Worm (Caenorhabditis elegans): Measurements from ENCODE around the gene F40G9.14.

The F40G9.14 gene

DNA sequence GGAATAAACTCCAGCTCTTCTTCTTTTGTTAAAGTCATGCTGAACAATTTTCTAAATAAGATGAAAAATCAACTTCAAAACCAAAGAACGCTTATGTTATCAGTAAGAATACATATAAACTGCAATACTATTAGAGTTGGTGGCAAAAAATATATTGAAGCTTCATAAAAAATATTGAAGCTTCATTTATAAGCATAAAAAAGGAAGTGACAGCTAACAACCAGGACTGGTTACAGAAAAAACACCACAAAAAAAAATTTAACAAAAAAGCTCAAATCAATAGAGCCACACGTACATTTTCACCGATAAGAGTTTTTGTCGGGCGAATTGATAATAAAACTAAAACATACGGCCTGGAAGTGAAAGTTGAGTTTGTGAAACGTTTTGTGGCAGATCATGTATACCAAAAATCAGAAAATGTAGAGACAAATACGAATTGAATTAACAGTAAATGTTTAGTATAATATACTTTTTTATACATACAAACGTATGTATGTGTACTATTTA lies 30.0 kb downstream of the F40G9.14 start, which contains the start of gene sqst-5:
TSS of gene sqst-5 (minus strand) at position 51 of the 507 bp plus-strand sequence.
- no peak for TF ChIP-seq flh-1 (GFP tag; optimal IDR thresholded peaks at IDR 0.05)
- TF ChIP-seq tbx-8 (GFP tag; optimal IDR thresholded peaks at IDR 0.05): no peak
- no peak for TF ChIP-seq unc-62 (GFP tag; optimal IDR thresholded peaks at IDR 0.05)
- TF ChIP-seq mab-5 (tag; optimal IDR thresholded peaks at IDR 0.05): no peak
- TF ChIP-seq ceh-39 (tag; optimal IDR thresholded peaks at IDR 0.05): no peak
- no peak for TF ChIP-seq nhr-12 (tag; optimal IDR thresholded peaks at IDR 0.05)
- no peak for TF ChIP-seq mep-1 (tag; optimal IDR thresholded peaks at IDR 0.05)

DNA sequence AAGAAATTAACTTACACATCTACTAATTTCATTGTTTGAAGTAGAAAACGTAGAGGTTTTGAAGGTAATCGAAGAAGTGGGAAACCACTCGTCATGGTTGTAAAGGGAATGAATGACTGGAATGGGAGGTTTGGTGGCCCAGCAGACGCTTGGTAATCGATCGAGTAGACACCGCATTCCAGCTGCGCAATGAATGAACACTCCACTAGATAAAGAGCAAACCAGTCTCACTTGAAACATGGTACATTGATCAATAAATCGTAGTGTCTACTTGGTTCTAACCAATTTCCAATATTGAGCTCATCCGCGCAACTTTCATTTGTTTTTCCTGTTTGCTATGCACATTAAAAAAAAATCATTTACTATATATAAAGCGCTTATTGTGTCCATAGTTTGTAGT lies 31.2 kb downstream of the F40G9.14 start, which contains the start of gene fbxb-84:
TSS of gene fbxb-84 (minus strand) at position 101 of the 400 bp plus-strand sequence.
- no peak for TF ChIP-seq elt-1 (tag; optimal IDR thresholded peaks at IDR 0.05; ENCODE audit: borderline replicate concordance, insufficient read depth)
- TF ChIP-seq nhr-237 (tag; optimal IDR thresholded peaks at IDR 0.05): no peak
- TF ChIP-seq ceh-83 (GFP tag; optimal IDR thresholded peaks at IDR 0.05): no peak
- TF ChIP-seq lin-32 (GFP tag; optimal IDR thresholded peaks at IDR 0.05): no peak
- no peak for TF ChIP-seq ceh-43 (GFP tag; optimal IDR thresholded peaks at IDR 0.05)
- TF ChIP-seq elt-3 (tag; optimal IDR thresholded peaks at IDR 0.05): no peak
- no peak for TF ChIP-seq flh-1 (GFP tag; optimal IDR thresholded peaks at IDR 0.05)
- TF ChIP-seq blmp-1 (tag; optimal IDR thresholded peaks at IDR 0.05): no peak
- no peak for TF ChIP-seq ces-1 (GFP tag; optimal IDR thresholded peaks at IDR 0.05)

DNA sequence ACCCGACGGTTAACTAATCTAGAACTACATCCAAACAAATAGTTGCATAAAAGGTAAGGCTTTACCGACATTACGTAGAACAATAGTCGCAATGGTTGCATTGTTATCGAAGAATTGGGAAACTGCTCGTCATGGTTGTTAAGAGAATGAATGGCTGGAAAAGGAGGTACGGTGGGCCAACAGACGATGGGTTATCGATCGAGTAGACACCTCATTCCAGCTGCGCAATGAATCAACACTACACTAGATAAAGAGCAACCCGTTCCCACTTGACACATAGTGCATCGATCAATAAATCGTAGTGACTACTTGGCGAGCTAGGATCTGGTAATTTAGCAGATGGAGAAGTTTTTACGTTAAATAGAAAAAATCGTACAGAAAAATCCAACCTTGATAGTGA lies 32.5 kb downstream of the F40G9.14 start, which contains the start of the genes T17A3.12 and fbxb-83:
TSS of gene T17A3.12 (minus strand) at position 101 of the 400 bp plus-strand sequence.
TSS of gene fbxb-83 (minus strand) at position 134 of the 400 bp plus-strand sequence.
- TF ChIP-seq mls-2 (tag; optimal IDR thresholded peaks at IDR 0.05): no peak
- TF ChIP-seq nhr-12 (tag; optimal IDR thresholded peaks at IDR 0.05): no peak
- no peak for TF ChIP-seq zip-8 (tag; optimal IDR thresholded peaks at IDR 0.05)
- TF ChIP-seq unc-120 (tag; optimal IDR thresholded peaks at IDR 0.05; ENCODE audit: poor library complexity, severe bottlenecking): no peak
- TF ChIP-seq nhr-76 (tag; optimal IDR thresholded peaks at IDR 0.05): no peak
- no peak for TF ChIP-seq pha-4 (tag; optimal IDR thresholded peaks at IDR 0.05)
- no peak for TF ChIP-seq ceh-83 (GFP tag; optimal IDR thresholded peaks at IDR 0.05)
- no peak for TF ChIP-seq unc-39 (tag; optimal IDR thresholded peaks at IDR 0.05)

DNA sequence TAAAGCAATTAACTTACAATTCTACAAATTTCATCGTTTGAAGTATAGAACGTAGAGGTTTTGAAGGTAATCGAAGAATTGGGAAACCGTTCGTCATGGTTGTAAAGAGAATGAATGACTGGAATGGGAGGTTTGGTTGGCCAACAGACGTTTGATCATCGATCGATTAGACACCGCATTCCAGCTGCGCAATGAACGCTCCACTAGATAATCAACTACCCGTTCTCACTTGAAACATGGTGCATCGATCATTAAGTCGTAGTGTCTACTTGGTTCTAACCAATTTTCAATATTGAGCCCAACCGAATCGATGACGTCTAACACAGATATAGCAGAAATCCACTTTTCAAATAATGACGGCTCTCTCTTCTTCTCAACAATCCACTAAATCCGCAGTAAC lies 34.5 kb downstream of the F40G9.14 start, which contains the start of gene fbxb-82:
TSS of gene fbxb-82 (minus strand) at position 101 of the 400 bp plus-strand sequence.
- TF ChIP-seq unc-120 (tag; optimal IDR thresholded peaks at IDR 0.05; ENCODE audit: poor library complexity, severe bottlenecking): no peak
- no peak for TF ChIP-seq snpc-4 (tag; optimal IDR thresholded peaks at IDR 0.05)
- no peak for TF ChIP-seq nhr-2 (tag; optimal IDR thresholded peaks at IDR 0.05)
- no peak for TF ChIP-seq ceh-83 (GFP tag; optimal IDR thresholded peaks at IDR 0.05)

DNA sequence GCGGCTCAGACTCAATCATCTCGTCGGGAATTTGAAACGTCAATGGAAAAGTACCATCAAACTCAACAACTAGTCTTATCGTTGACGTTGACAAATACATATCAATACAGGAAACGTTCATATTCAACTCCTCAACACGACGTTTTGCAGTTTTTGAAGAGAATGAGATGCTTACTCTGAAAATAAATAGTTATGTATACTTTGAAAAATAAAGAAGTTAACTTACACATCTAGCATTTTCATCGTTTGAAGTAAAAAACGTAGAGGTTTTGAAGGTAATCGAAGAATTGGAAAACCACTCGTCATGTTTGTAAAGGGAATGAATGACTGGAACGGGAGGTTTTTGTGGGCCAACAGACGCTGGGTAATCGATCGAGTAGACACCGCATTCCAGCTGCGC lies 36.7 kb downstream of the F40G9.14 start, which contains the start of gene fbxb-81:
TSS of gene fbxb-81 (minus strand) at position 314 of the 400 bp plus-strand sequence.
- no peak for TF ChIP-seq ceh-43 (GFP tag; optimal IDR thresholded peaks at IDR 0.05)
- TF ChIP-seq flh-1 (GFP tag; optimal IDR thresholded peaks at IDR 0.05): no peak
- no peak for TF ChIP-seq nhr-12 (tag; optimal IDR thresholded peaks at IDR 0.05)
- no peak for TF ChIP-seq unc-62 (GFP tag; optimal IDR thresholded peaks at IDR 0.05)
- no peak for TF ChIP-seq lsy-2 (tag; optimal IDR thresholded peaks at IDR 0.05)
- TF ChIP-seq pha-4 (tag; optimal IDR thresholded peaks at IDR 0.05): no peak

DNA sequence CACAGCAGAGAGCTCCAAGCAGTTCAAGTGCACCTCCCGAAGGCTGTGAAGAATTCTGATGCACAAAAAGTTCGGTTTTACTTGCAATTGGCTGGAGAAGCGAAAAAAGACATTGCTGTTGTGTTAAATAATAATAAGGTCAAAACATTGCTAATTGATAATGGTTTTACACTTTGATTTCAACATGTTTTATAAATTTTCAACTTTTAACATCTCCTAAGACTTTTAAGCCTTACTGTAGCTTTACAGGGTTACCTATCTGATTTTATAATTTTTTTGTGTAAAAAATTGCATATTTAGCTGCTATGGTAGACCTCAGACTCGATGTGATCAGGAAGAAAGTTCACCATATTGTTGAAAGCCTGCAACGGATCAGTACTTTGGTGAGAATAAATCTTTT lies 43.4 kb downstream of the F40G9.14 start, which contains the start of gene pals-25:
TSS of gene pals-25 (plus strand) at position 301 of the 400 bp plus-strand sequence.
- TF ChIP-seq sptf-1 (tag; optimal IDR thresholded peaks at IDR 0.05) (no peak), mep-1 (tag; optimal IDR thresholded peaks at IDR 0.05) (no peak), nhr-76 (tag; optimal IDR thresholded peaks at IDR 0.05) (no peak), ham-2 (GFP tag; optimal IDR thresholded peaks at IDR 0.05) (no peak), mab-5 (tag; optimal IDR thresholded peaks at IDR 0.05) (no peak), elt-3 (tag; optimal IDR thresholded peaks at IDR 0.05) (no peak), nhr-2 (tag; optimal IDR thresholded peaks at IDR 0.05) (no peak), hlh-1 (tag; optimal IDR thresholded peaks at IDR 0.05) (no peak), snpc-4 (tag; optimal IDR thresholded peaks at IDR 0.05) (no peak)

DNA sequence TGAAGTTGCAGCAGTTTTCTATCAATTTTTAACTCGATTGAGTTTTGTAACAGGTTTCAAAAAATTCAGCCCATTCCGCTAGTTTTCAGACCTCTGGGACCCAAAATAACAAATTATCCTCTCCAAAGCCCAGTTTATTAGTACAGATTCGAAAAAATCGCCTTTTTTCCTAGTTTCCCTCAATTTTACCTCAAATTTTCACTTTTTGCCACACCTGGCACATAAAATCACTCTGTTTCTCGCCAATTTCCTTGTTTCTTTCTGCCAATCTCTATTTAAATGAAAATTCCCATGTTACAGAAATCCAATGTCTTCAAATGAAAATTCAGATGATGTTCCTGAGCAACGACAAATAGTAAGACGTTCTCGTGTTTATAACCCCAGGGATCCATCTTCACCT lies 45.5 kb downstream of the F40G9.14 start, which contains the start of gene pals-22:
TSS of gene pals-22 (plus strand) at position 301 of the 400 bp plus-strand sequence.
- no peak for TF ChIP-seq tbx-8 (GFP tag; optimal IDR thresholded peaks at IDR 0.05)
- no peak for TF ChIP-seq flh-1 (GFP tag; optimal IDR thresholded peaks at IDR 0.05)
- no peak for TF ChIP-seq zip-8 (tag; optimal IDR thresholded peaks at IDR 0.05)
- TF ChIP-seq nhr-28 (tag; optimal IDR thresholded peaks at IDR 0.05): no peak
- TF ChIP-seq lin-32 (GFP tag; optimal IDR thresholded peaks at IDR 0.05): no peak
- no peak for TF ChIP-seq unc-62 (GFP tag; optimal IDR thresholded peaks at IDR 0.05)
- TF ChIP-seq ham-2 (GFP tag; optimal IDR thresholded peaks at IDR 0.05): no peak
- no peak for TF ChIP-seq unc-120 (tag; optimal IDR thresholded peaks at IDR 0.05; ENCODE audit: poor library complexity, severe bottlenecking)
- no peak for TF ChIP-seq ceh-43 (GFP tag; optimal IDR thresholded peaks at IDR 0.05)
- no peak for TF ChIP-seq cnd-1 (tag; optimal IDR thresholded peaks at IDR 0.05)
- TF ChIP-seq drap-1 (GFP tag; optimal IDR thresholded peaks at IDR 0.05): no peak
- TF ChIP-seq sem-2 (GFP tag; optimal IDR thresholded peaks at IDR 0.05): no peak
- no peak for TF ChIP-seq ztf-11 (tag; optimal IDR thresholded peaks at IDR 0.05)
- no peak for TF ChIP-seq elt-3 (tag; optimal IDR thresholded peaks at IDR 0.05)
- TF ChIP-seq nhr-76 (tag; optimal IDR thresholded peaks at IDR 0.05): no peak
- TF ChIP-seq ces-1 (GFP tag; optimal IDR thresholded peaks at IDR 0.05): no peak
